Fruit fly (Drosophila melanogaster) whole organism, wandering third instar larva: ENCODE data around the gene CG13623.

Experiments
- Abd-B ChIP-seq: fragments of >200 bp; optimal IDR thresholded peaks from 2 replicates; lab custom pipeline; 2017; ENCODE audit warnings: missing biosample characterization, missing genetic modification characterization
- CG32264 ChIP-seq: fragments of 200-800 bp; sonication (Bioruptor generic); optimal IDR thresholded peaks from 2 replicates; lab custom pipeline; 2016; ENCODE audit warnings: missing biosample characterization, missing genetic modification characterization
- CrebA ChIP-seq: fragments of 200-800 bp; sonication (Bioruptor generic); optimal IDR thresholded peaks from 2 replicates; lab custom pipeline; 2016; ENCODE audit warnings: missing biosample characterization, mild to moderate bottlenecking, missing genetic modification characterization, borderline replicate concordance
- Dfd ChIP-seq: fragments of >200 bp; optimal IDR thresholded peaks from 2 replicates; lab custom pipeline; 2017; ENCODE audit warnings: missing biosample characterization, missing genetic modification characterization
- Dif ChIP-seq: fragments of 200-275, 200-300 bp; sonication (Bioruptor generic); optimal IDR thresholded peaks from 2 replicates; lab custom pipeline; 2018; ENCODE audit warnings: missing biosample characterization, missing genetic modification characterization; ENCODE audit not compliant: partially characterized antibody
- GATAd ChIP-seq: sonication (Bioruptor generic); optimal IDR thresholded peaks from 2 replicates; lab custom pipeline; 2016; ENCODE audit warnings: missing biosample characterization, missing genetic modification characterization
- HLH106 ChIP-seq: fragments of 200-800 bp; optimal IDR thresholded peaks from 3 replicates; lab custom pipeline; 2019; ENCODE audit warnings: missing biosample characterization, mild to moderate bottlenecking, missing genetic modification characterization, moderate library complexity
- Hnf4 ChIP-seq: fragments of 200-800 bp; sonication (Bioruptor generic); optimal IDR thresholded peaks from 2 replicates; lab custom pipeline; 2016; ENCODE audit warnings: missing biosample characterization, mild to moderate bottlenecking, missing genetic modification characterization
- Hr78 ChIP-seq: fragments of >200 bp; optimal IDR thresholded peaks from 2 replicates; lab custom pipeline; 2017; ENCODE audit warnings: missing biosample characterization, missing genetic modification characterization
- Hr83 ChIP-seq: fragments of 200-300 bp; sonication (Bioruptor generic); optimal IDR thresholded peaks from 2 replicates; lab custom pipeline; 2016; ENCODE audit warnings: missing biosample characterization, mild to moderate bottlenecking, missing genetic modification characterization, moderate library complexity; ENCODE audit not compliant: poor library complexity, severe bottlenecking
- Jra ChIP-seq: sonication (Bioruptor generic); optimal IDR thresholded peaks from 2 replicates; lab custom pipeline; 2016; ENCODE audit warnings: missing biosample characterization, missing genetic modification characterization
- Mio ChIP-seq: sonication (Bioruptor generic); optimal IDR thresholded peaks from 2 replicates; lab custom pipeline; 2016; ENCODE audit warnings: missing biosample characterization, missing genetic modification characterization
- Myc ChIP-seq: fragments of >200 bp; optimal IDR thresholded peaks from 2 replicates; lab custom pipeline; 2017
- N ChIP-seq: fragments of >200 bp; optimal IDR thresholded peaks from 2 replicates; lab custom pipeline; 2018; ENCODE audit warnings: missing biosample characterization, missing external identifiers, missing genetic modification characterization
- Rel ChIP-seq, 2 experiments: fragments of 200-800 bp; sonication (Bioruptor generic) in 1 of 2; optimal IDR thresholded peaks; 2 replicates in 1 of 2; 3 replicates in 1 of 2; lab custom pipeline; 2016 to 2019; ENCODE audit warnings: mild to moderate bottlenecking in 2 of 2, missing biosample characterization in 2 of 2, missing genetic modification characterization in 2 of 2, moderate library complexity in 1 of 2
- Sp1 ChIP-seq: fragments of 200-800 bp; sonication (Bioruptor generic); optimal IDR thresholded peaks from 3 replicates; lab custom pipeline; 2019; ENCODE audit warnings: missing biosample characterization, mild to moderate bottlenecking, missing genetic modification characterization, moderate library complexity
- Vsx2 ChIP-seq: fragments of 200-300, 225-300 bp; sonication (Bioruptor generic); optimal IDR thresholded peaks from 2 replicates; lab custom pipeline; 2018; ENCODE audit warnings: missing biosample characterization, missing genetic modification characterization; ENCODE audit not compliant: partially characterized antibody
- br ChIP-seq: fragments of 200-800 bp; sonication (Bioruptor generic); optimal IDR thresholded peaks from 2 replicates; lab custom pipeline; 2016; ENCODE audit warnings: missing biosample characterization, missing genetic modification characterization
- brk ChIP-seq: fragments of 200-800 bp; sonication (Bioruptor generic); optimal IDR thresholded peaks from 2 replicates; lab custom pipeline; 2016; ENCODE audit warnings: missing biosample characterization, mild to moderate bottlenecking, missing genetic modification characterization
- dl ChIP-seq, 2 experiments: fragments of 175-275, 200-275 bp in 1 of 2; fragments of 200-275 bp in 1 of 2; sonication (Bioruptor generic); optimal IDR thresholded peaks; lab custom pipeline; 2018; ENCODE audit warnings: mild to moderate bottlenecking in 2 of 2, missing biosample characterization in 2 of 2, missing genetic modification characterization in 2 of 2, moderate library complexity in 2 of 2; ENCODE audit not compliant: partially characterized antibody in 2 of 2, insufficient read depth in 1 of 2
- dsf ChIP-seq: sonication (Bioruptor generic); optimal IDR thresholded peaks from 2 replicates; lab custom pipeline; 2016; ENCODE audit warnings: missing biosample characterization, missing genetic modification characterization, borderline replicate concordance
- ey ChIP-seq: fragments of 200-800 bp; sonication (Bioruptor generic); optimal IDR thresholded peaks from 2 replicates; lab custom pipeline; 2016; ENCODE audit warnings: missing biosample characterization, missing genetic modification characterization
- foxo ChIP-seq, 2 experiments: fragments of 200-800 bp; sonication (Bioruptor generic); optimal IDR thresholded peaks; 2 replicates in 1 of 2; 3 replicates in 1 of 2; lab custom pipeline; 2016 to 2017; ENCODE audit warnings: missing biosample characterization in 2 of 2, missing genetic modification characterization in 2 of 2
- fru ChIP-seq: fragments of 200-800 bp; sonication (Bioruptor generic); optimal IDR thresholded peaks from 3 replicates; lab custom pipeline; 2016; ENCODE audit warnings: missing biosample characterization, mild to moderate bottlenecking, missing genetic modification characterization
- h ChIP-seq: fragments of 200-800 bp; sonication (Bioruptor generic); optimal IDR thresholded peaks from 3 replicates; lab custom pipeline; 2016; ENCODE audit warnings: missing biosample characterization, mild to moderate bottlenecking, missing genetic modification characterization
- jim ChIP-seq: fragments of 175-275, 200-325 bp; sonication (Bioruptor generic); optimal IDR thresholded peaks from 2 replicates; lab custom pipeline; 2016; ENCODE audit warnings: missing biosample characterization, mild to moderate bottlenecking, missing genetic modification characterization
- lola ChIP-seq: fragments of >200 bp; optimal IDR thresholded peaks from 2 replicates; lab custom pipeline; 2017; ENCODE audit warnings: missing biosample characterization, missing genetic modification characterization
- pan ChIP-seq: fragments of >200 bp; optimal IDR thresholded peaks from 2 replicates; lab custom pipeline; 2017
- psq ChIP-seq: fragments of 200-800 bp; sonication (Bioruptor generic); optimal IDR thresholded peaks from 3 replicates; lab custom pipeline; 2017; ENCODE audit warnings: missing biosample characterization, mild to moderate bottlenecking, missing genetic modification characterization, moderate library complexity
- rgr ChIP-seq: fragments of 200-800 bp; sonication (Bioruptor generic); optimal IDR thresholded peaks from 3 replicates; lab custom pipeline; 2016; ENCODE audit warnings: missing biosample characterization, mild to moderate bottlenecking, missing genetic modification characterization
- sage ChIP-seq: fragments of 200-800 bp; sonication (Bioruptor generic); optimal IDR thresholded peaks from 2 replicates; lab custom pipeline; 2016; ENCODE audit warnings: missing biosample characterization, mild to moderate bottlenecking, missing genetic modification characterization
- sv ChIP-seq: fragments of 200-800 bp; sonication (Bioruptor generic); optimal IDR thresholded peaks from 3 replicates; lab custom pipeline; 2016; ENCODE audit warnings: missing biosample characterization, missing genetic modification characterization
- tai ChIP-seq: sonication (Bioruptor generic); optimal IDR thresholded peaks from 2 replicates; lab custom pipeline; 2016; ENCODE audit warnings: missing biosample characterization, missing genetic modification characterization
- usp ChIP-seq: fragments of >200 bp; optimal IDR thresholded peaks from 2 replicates; lab custom pipeline; 2017; ENCODE audit warnings: missing biosample characterization, missing genetic modification characterization
- woc ChIP-seq: sonication (Bioruptor generic); optimal IDR thresholded peaks from 2 replicates; lab custom pipeline; 2016; ENCODE audit warnings: missing biosample characterization, mild to moderate bottlenecking, missing genetic modification characterization

The CG13623 gene

dm6 chr3R:24571386-24572124, 41.2 kb upstream of the CG13623 start:
- TF ChIP-seq fru (GFP tag; lab: Kevin White, UChicago) = peak; percentile 1
- no peak for TF ChIP-seq Myc (lab: Kevin White, UChicago)
- TF ChIP-seq ey = no peak
- no peak for TF ChIP-seq tai (GFP tag; lab: Kevin White, UChicago)
- no peak for TF ChIP-seq foxo (GFP tag; optimal IDR thresholded peaks at IDR 0.05; lab: Kevin White, UChicago)
- no peak for TF ChIP-seq rgr (GFP tag; lab: Kevin White, UChicago)
- peak; percentile 48 for TF ChIP-seq h (GFP tag; lab: Kevin White, UChicago)
- peak; percentile 73 to 87 for TF ChIP-seq dl (GFP tag; optimal IDR thresholded peaks at IDR 0.05; lab: Kevin White, UChicago; ENCODE audit: insufficient read depth in 1 of 2, partially characterized antibody in 2 of 2)
- TF ChIP-seq pan (lab: Kevin White, UChicago) = no peak
- TF ChIP-seq sage = peak; percentile 4
- no peak for TF ChIP-seq Dfd (GFP tag; lab: Kevin White, UChicago)
- TF ChIP-seq brk (GFP tag; lab: Kevin White, UChicago) = peak; percentile 60
- TF ChIP-seq Abd-B = no peak
- TF ChIP-seq CrebA (GFP tag; lab: Kevin White, UChicago) = peak; percentile 75
- TF ChIP-seq Rel (GFP tag; optimal IDR thresholded peaks at IDR 0.05; lab: Kevin White, UChicago) = peak; percentile 16
- peak; percentile 42 for TF ChIP-seq Rel (tag; optimal IDR thresholded peaks at IDR 0.05; lab: Kevin White, UChicago)
- no peak for TF ChIP-seq usp (GFP tag; lab: Kevin White, UChicago)
- TF ChIP-seq Jra (GFP tag; lab: Kevin White, UChicago) = no peak
- TF ChIP-seq Vsx2 (GFP tag; lab: Kevin White, UChicago) = peak; percentile 65
- TF ChIP-seq sv (GFP tag; lab: Kevin White, UChicago) = no peak
- TF ChIP-seq dsf (GFP tag; lab: Kevin White, UChicago) = no peak
- TF ChIP-seq HLH106 (tag; lab: Kevin White, UChicago) = no peak
- no peak for TF ChIP-seq N (GFP tag; lab: Kevin White, UChicago)
- no peak for TF ChIP-seq Hr78 (GFP tag; lab: Kevin White, UChicago)
- peak; percentile 18 for TF ChIP-seq Hnf4 (GFP tag; lab: Kevin White, UChicago)
- TF ChIP-seq jim (GFP tag; lab: Kevin White, UChicago) = peak; percentile 54
- TF ChIP-seq Sp1 (GFP tag; lab: Kevin White, UChicago) = peak; percentile 10
- no peak for TF ChIP-seq CG32264 (GFP tag; lab: Kevin White, UChicago)
- TF ChIP-seq Hr83 (GFP tag; lab: Kevin White, UChicago) = peak; percentile 59
- peak; percentile 32 for TF ChIP-seq br (GFP tag; lab: Kevin White, UChicago)
- TF ChIP-seq woc (GFP tag; lab: Kevin White, UChicago) = no peak
- TF ChIP-seq psq (GFP tag; lab: Kevin White, UChicago) = no peak
- no peak for TF ChIP-seq Mio (GFP tag; lab: Kevin White, UChicago)
- TF ChIP-seq Dif (GFP tag; lab: Kevin White, UChicago) = peak; percentile 89

- TF ChIP-seq CrebA (GFP tag; lab: Kevin White, UChicago) = no peak
- no peak for TF ChIP-seq Abd-B
- no peak for TF ChIP-seq dsf (GFP tag; lab: Kevin White, UChicago)
- TF ChIP-seq woc (GFP tag; lab: Kevin White, UChicago) = no peak
- no peak for TF ChIP-seq GATAd
- no peak for TF ChIP-seq dl (GFP tag; optimal IDR thresholded peaks at IDR 0.05; lab: Kevin White, UChicago; ENCODE audit: insufficient read depth in 1 of 2, partially characterized antibody in 2 of 2)
- no peak for TF ChIP-seq lola (GFP tag; lab: Kevin White, UChicago)
- no peak for TF ChIP-seq Hnf4 (GFP tag; lab: Kevin White, UChicago)
- TF ChIP-seq Sp1 (GFP tag; lab: Kevin White, UChicago) = no peak
- TF ChIP-seq usp (GFP tag; lab: Kevin White, UChicago) = no peak
- no peak for TF ChIP-seq brk (GFP tag; lab: Kevin White, UChicago)
- no peak for TF ChIP-seq HLH106 (tag; lab: Kevin White, UChicago)
- no peak for TF ChIP-seq rgr (GFP tag; lab: Kevin White, UChicago)
- TF ChIP-seq br (GFP tag; lab: Kevin White, UChicago) = no peak
- no peak for TF ChIP-seq foxo (GFP tag; optimal IDR thresholded peaks at IDR 0.05; lab: Kevin White, UChicago)
- no peak for TF ChIP-seq h (GFP tag; lab: Kevin White, UChicago)
- TF ChIP-seq Hr78 (GFP tag; lab: Kevin White, UChicago) = no peak
- TF ChIP-seq psq (GFP tag; lab: Kevin White, UChicago) = no peak
- no peak for TF ChIP-seq CG32264 (GFP tag; lab: Kevin White, UChicago)
- TF ChIP-seq sv (GFP tag; lab: Kevin White, UChicago) = no peak
Measured at dm6 chr3R:24569669-24570349, 39.5 kb upstream of the CG13623 start.
